Fruit fly (Drosophila melanogaster) whole organism, embryonic: Measurements from ENCODE around the gene GluProRS.

Source experiments
- Abd-B ChIP-seq: fragments of 200-800 bp; sonication (Bioruptor generic); optimal IDR thresholded peaks from 2 replicates; lab custom pipeline; 2018; ENCODE audit warnings: missing biosample characterization, mild to moderate bottlenecking, missing genetic modification characterization, moderate library complexity
- BEAF-32 ChIP-seq: fragments of 200-800 bp; sonication (Bioruptor generic); optimal IDR thresholded peaks from 3 replicates; lab custom pipeline; 2017; ENCODE audit warnings: missing biosample characterization, missing genetic modification characterization, mild to moderate bottlenecking, moderate library complexity, missing genetic modification reagents
- CG10267 ChIP-seq: fragments of 200-800 bp; sonication (Bioruptor generic); optimal IDR thresholded peaks from 2 replicates; lab custom pipeline; 2018; ENCODE audit warnings: missing biosample characterization, mild to moderate bottlenecking, missing genetic modification characterization, moderate library complexity
- CG10431 ChIP-seq: fragments of 200-800 bp; sonication (Bioruptor generic); optimal IDR thresholded peaks from 3 replicates; lab custom pipeline; 2018; ENCODE audit warnings: missing biosample characterization, mild to moderate bottlenecking, missing genetic modification characterization
- CG10979 ChIP-seq: fragments of 200-800 bp; sonication (Bioruptor generic); optimal IDR thresholded peaks from 2 replicates; lab custom pipeline; 2018; ENCODE audit warnings: missing biosample characterization, mild to moderate bottlenecking, missing genetic modification characterization, moderate library complexity
- CG12071 ChIP-seq: fragments of 200-800 bp; sonication (Bioruptor generic); optimal IDR thresholded peaks from 3 replicates; lab custom pipeline; 2018; ENCODE audit warnings: missing biosample characterization, mild to moderate bottlenecking, missing genetic modification characterization
- CG12104 ChIP-seq: fragments of 200-800 bp; sonication (Bioruptor generic); optimal IDR thresholded peaks from 3 replicates; lab custom pipeline; 2016; ENCODE audit warnings: missing biosample characterization, missing genetic modification characterization
- CG12744 ChIP-seq: fragments of 200-800 bp; sonication (Bioruptor generic); optimal IDR thresholded peaks from 2 replicates; lab custom pipeline; 2016; ENCODE audit warnings: missing biosample characterization, missing genetic modification characterization
- CG15011 ChIP-seq: fragments of 200-800 bp; sonication (Bioruptor generic); optimal IDR thresholded peaks from 3 replicates; lab custom pipeline; 2018; ENCODE audit warnings: missing biosample characterization, mild to moderate bottlenecking, missing genetic modification characterization
- CG15696 ChIP-seq: fragments of 200-800 bp; sonication (Bioruptor generic); optimal IDR thresholded peaks from 2 replicates; lab custom pipeline; 2019; ENCODE audit warnings: missing biosample characterization, mild to moderate bottlenecking, missing genetic modification characterization, moderate library complexity
- CG16779 ChIP-seq: fragments of 200-800 bp; sonication (Bioruptor generic); IDR thresholded peaks from 2 replicates; pipeline ENCODE4 v1.3.6; 2022; ENCODE audit warnings: missing biosample characterization, missing genetic modification characterization
- CG16863 ChIP-seq: fragments of 200-800 bp; sonication (Bioruptor generic); optimal IDR thresholded peaks from 3 replicates; lab custom pipeline; 2016; ENCODE audit warnings: missing biosample characterization, missing genetic modification characterization
- CG17328 ChIP-seq: fragments of 200-800 bp; sonication (Bioruptor generic); IDR thresholded peaks from 2 replicates; pipeline ENCODE4 v1.3.6; 2022; ENCODE audit warnings: missing biosample characterization, missing genetic modification characterization
- CG17361 ChIP-seq: fragments of 200-800 bp; sonication (Bioruptor generic); IDR thresholded peaks from 3 replicates; pipeline ENCODE4 v1.3.6; 2022; ENCODE audit warnings: missing biosample characterization, missing genetic modification characterization
- CG18262 ChIP-seq: fragments of 200-800 bp; optimal IDR thresholded peaks from 3 replicates; lab custom pipeline; 2019; ENCODE audit warnings: missing biosample characterization, mild to moderate bottlenecking, missing genetic modification characterization, moderate library complexity
- CG3281 ChIP-seq: fragments of 200-800 bp; sonication (Bioruptor generic); optimal IDR thresholded peaks from 3 replicates; lab custom pipeline; 2017; ENCODE audit warnings: missing biosample characterization, mild to moderate bottlenecking, missing genetic modification characterization
- CG3726 ChIP-seq: fragments of 200-800 bp; sonication (Bioruptor generic); IDR thresholded peaks from 3 replicates; pipeline ENCODE4, ENCODE4 v1.3.6; 2022; ENCODE audit warnings: missing biosample characterization, missing genetic modification characterization
- CG4854 ChIP-seq: fragments of 200-800 bp; sonication (Bioruptor generic); optimal IDR thresholded peaks from 2 replicates; lab custom pipeline; 2016; ENCODE audit warnings: missing biosample characterization, missing genetic modification characterization, inconsistent platforms
- CG7357 ChIP-seq: fragments of 200-800 bp; sonication (Bioruptor generic); IDR thresholded peaks from 3 replicates; pipeline ENCODE4 v1.3.6; 2022; ENCODE audit warnings: missing biosample characterization, missing genetic modification characterization
- CG7987 ChIP-seq: fragments of 200-800 bp; sonication (Bioruptor generic); optimal IDR thresholded peaks from 2 replicates; lab custom pipeline; 2018; ENCODE audit warnings: missing biosample characterization, mild to moderate bottlenecking, missing genetic modification characterization, moderate library complexity
- CG9797 ChIP-seq: fragments of 200-800 bp; sonication (Bioruptor generic); optimal IDR thresholded peaks from 3 replicates; lab custom pipeline; 2018; ENCODE audit warnings: missing biosample characterization, mild to moderate bottlenecking, missing genetic modification characterization
- CG9932 ChIP-seq: fragments of 200-800 bp; sonication (Bioruptor generic); IDR thresholded peaks from 2 replicates; pipeline ENCODE4 v1.3.6; 2022; ENCODE audit warnings: missing biosample characterization, missing genetic modification characterization
- Chrac-16 ChIP-seq: fragments of 200-800 bp; sonication (Bioruptor generic); optimal IDR thresholded peaks from 3 replicates; lab custom pipeline; 2016; ENCODE audit warnings: missing biosample characterization, missing genetic modification characterization
- Doc3 ChIP-seq: fragments of 200-800 bp; sonication (Bioruptor generic); IDR thresholded peaks from 3 replicates; pipeline ENCODE4 v1.3.6; 2022; ENCODE audit warnings: missing biosample characterization, missing genetic modification characterization; ENCODE audit not compliant: partially characterized antibody
- Gsc ChIP-seq: fragments of 200-800 bp; sonication (Bioruptor generic); IDR thresholded peaks from 2 replicates; pipeline ENCODE4 v1.3.6; 2022; ENCODE audit warnings: missing biosample characterization, missing genetic modification characterization
- Hand ChIP-seq: fragments of 200-800 bp; sonication (Bioruptor generic); optimal IDR thresholded peaks from 2 replicates; lab custom pipeline; 2017; ENCODE audit warnings: mild to moderate bottlenecking, missing biosample characterization, missing genetic modification reagents, missing genetic modification characterization
- Hey ChIP-seq: fragments of 200-800 bp; sonication (Bioruptor generic); optimal IDR thresholded peaks from 3 replicates; lab custom pipeline; 2018; ENCODE audit warnings: missing biosample characterization, mild to moderate bottlenecking, missing genetic modification characterization
- Lhr ChIP-seq: fragments of 200-800 bp; sonication (Bioruptor generic); optimal IDR thresholded peaks from 3 replicates; lab custom pipeline; 2017; ENCODE audit warnings: mild to moderate bottlenecking, missing biosample characterization, missing genetic modification reagents, missing genetic modification characterization
- Max ChIP-seq: fragments of 200-800 bp; sonication (Bioruptor generic); optimal IDR thresholded peaks from 2 replicates; lab custom pipeline; 2016; ENCODE audit warnings: missing biosample characterization, mild to moderate bottlenecking, missing genetic modification characterization
- NK7.1 ChIP-seq: fragments of 200-800 bp; sonication (Bioruptor generic); optimal IDR thresholded peaks from 3 replicates; lab custom pipeline; 2016; ENCODE audit warnings: missing biosample characterization, missing genetic modification characterization
- Opbp ChIP-seq: fragments of 200-800 bp; sonication (Bioruptor generic); IDR thresholded peaks from 3 replicates; pipeline ENCODE4 v1.3.6; 2022; ENCODE audit warnings: missing biosample characterization, missing genetic modification characterization; ENCODE audit not compliant: partially characterized antibody
- al ChIP-seq: fragments of 200-800 bp; sonication (Bioruptor generic); IDR thresholded peaks from 2 replicates; pipeline ENCODE4 v1.3.6; 2022; ENCODE audit warnings: missing biosample characterization, missing genetic modification characterization
- ara ChIP-seq: fragments of 200-800 bp; sonication (Bioruptor generic); IDR thresholded peaks from 2 replicates; pipeline ENCODE4 v1.3.6; 2022; ENCODE audit warnings: missing biosample characterization, missing genetic modification characterization
- bcd ChIP-seq: fragments of 200-800 bp; sonication (Bioruptor generic); optimal IDR thresholded peaks from 2 replicates; lab custom pipeline; 2017; ENCODE audit warnings: missing biosample characterization, mild to moderate bottlenecking, missing genetic modification characterization
- bsh ChIP-seq, 2 experiments: fragments of 200-800 bp; sonication (Bioruptor generic); optimal IDR thresholded peaks; 2 replicates each; lab custom pipeline; 2017 to 2018; ENCODE audit warnings: mild to moderate bottlenecking in 2 of 2, missing biosample characterization in 2 of 2, missing genetic modification characterization in 2 of 2, moderate library complexity in 1 of 2
- da ChIP-seq: fragments of 200-800 bp; sonication (Bioruptor generic); optimal IDR thresholded peaks from 2 replicates; lab custom pipeline; 2016; ENCODE audit warnings: missing biosample characterization, missing genetic modification characterization
- disco-r ChIP-seq: fragments of 200-800 bp; sonication (Bioruptor generic); optimal IDR thresholded peaks from 2 replicates; lab custom pipeline; 2016; ENCODE audit warnings: missing biosample characterization, missing genetic modification characterization
- fd96Cb ChIP-seq: fragments of 200-800 bp; sonication (Bioruptor generic); optimal IDR thresholded peaks from 2 replicates; lab custom pipeline; 2018; ENCODE audit warnings: missing biosample characterization, mild to moderate bottlenecking, missing genetic modification characterization, moderate library complexity
- gem ChIP-seq: fragments of 200-800 bp; sonication (Bioruptor generic); optimal IDR thresholded peaks from 2 replicates; lab custom pipeline; 2019; ENCODE audit warnings: missing biosample characterization, mild to moderate bottlenecking, missing genetic modification characterization, moderate library complexity
- ham ChIP-seq: fragments of 200-800 bp; sonication (Bioruptor generic); IDR thresholded peaks from 2 replicates; pipeline ENCODE4 v1.3.6; 2022; ENCODE audit warnings: missing biosample characterization, missing genetic modification characterization
- pho ChIP-seq: fragments of 200-800 bp; sonication (Bioruptor generic); optimal IDR thresholded peaks from 2 replicates; lab custom pipeline; 2016; ENCODE audit warnings: missing biosample characterization, missing genetic modification characterization
- so ChIP-seq: fragments of 200-800 bp; sonication (Bioruptor generic); IDR thresholded peaks from 3 replicates; pipeline ENCODE4 v1.3.6; 2022; ENCODE audit warnings: missing biosample characterization, missing genetic modification characterization
- tna ChIP-seq: fragments of 200-800 bp; sonication (Bioruptor generic); IDR thresholded peaks from 2 replicates; pipeline ENCODE4 v1.3.6; 2022; ENCODE audit warnings: missing biosample characterization, missing genetic modification characterization; ENCODE audit not compliant: partially characterized antibody
- trh ChIP-seq: fragments of 200-800 bp; sonication (Bioruptor generic); optimal IDR thresholded peaks from 2 replicates; lab custom pipeline; 2016; ENCODE audit warnings: missing biosample characterization, missing genetic modification characterization
- vfl ChIP-seq: fragments of 200-800 bp; sonication (Bioruptor generic); optimal IDR thresholded peaks from 2 replicates; lab custom pipeline; 2016; ENCODE audit warnings: missing biosample characterization, missing genetic modification characterization
- vnd ChIP-seq: fragments of 200-800 bp; sonication (Bioruptor generic); IDR thresholded peaks from 3 replicates; pipeline ENCODE4 v1.3.6; 2022; ENCODE audit warnings: missing biosample characterization, missing genetic modification characterization; ENCODE audit not compliant: partially characterized antibody
- z ChIP-seq: fragments of 200-800 bp; sonication (Bioruptor generic); IDR thresholded peaks from 3 replicates; pipeline ENCODE4 v1.3.6; 2022; ENCODE audit warnings: missing biosample characterization, missing genetic modification characterization
- zf30C ChIP-seq: fragments of 200-800 bp; sonication (Bioruptor generic); optimal IDR thresholded peaks from 3 replicates; lab custom pipeline; 2018; ENCODE audit warnings: missing biosample characterization, mild to moderate bottlenecking, missing genetic modification characterization
- zfh2 ChIP-seq: fragments of 200-800 bp; sonication (Bioruptor generic); optimal IDR thresholded peaks from 2 replicates; lab custom pipeline; 2016; ENCODE audit warnings: missing biosample characterization, missing genetic modification characterization

GluProRS gene

dm6 chr3R:23922502-23923350 is 35.5 kb downstream of the GluProRS start, which contains the start of the genes sba and CG31141 (continued):
- TF ChIP-seq NK7.1 (GFP tag; lab: Kevin White, UChicago): no peak
- no peak for TF ChIP-seq CG4854
- peak; percentile 88 for TF ChIP-seq Opbp (GFP tag; lab: Robert Waterston, UW)
- no peak for TF ChIP-seq z (GFP tag; lab: Robert Waterston, UW)
- TF ChIP-seq CG18262 (tag; lab: Kevin White, UChicago): peak; percentile 6
- no peak for TF ChIP-seq CG9932 (GFP tag; lab: Robert Waterston, UW)
- no peak for TF ChIP-seq CG12071
- no peak for TF ChIP-seq CG15011 (GFP tag; lab: Kevin White, UChicago)
- no peak for TF ChIP-seq so (GFP tag; lab: Robert Waterston, UW)
- no peak for TF ChIP-seq CG3281 (GFP tag; lab: Kevin White, UChicago)
- no peak for TF ChIP-seq CG7357 (GFP tag; lab: Robert Waterston, UW)
- TF ChIP-seq zf30C (GFP tag; lab: Kevin White, UChicago): no peak
- TF ChIP-seq pho (GFP tag; lab: Kevin White, UChicago): no peak
- peak; percentile 76 for TF ChIP-seq CG9797 (GFP tag; lab: Kevin White, UChicago)
- TF ChIP-seq CG7987 (GFP tag; lab: Kevin White, UChicago): peak; percentile 19
- TF ChIP-seq CG10431 (GFP tag; lab: Kevin White, UChicago): peak; percentile 3
- TF ChIP-seq CG17361 (GFP tag; lab: Robert Waterston, UW): 0 out of 3 replicates have a peak, but pooled peaks have one; percentile 7
- TF ChIP-seq bsh (GFP tag; optimal IDR thresholded peaks at IDR 0.05; lab: Kevin White, UChicago): peak in 1 of 2 experiments; percentile 3
- TF ChIP-seq bcd: no peak
- TF ChIP-seq fd96Cb (tag; lab: Kevin White, UChicago): no peak
- TF ChIP-seq al (GFP tag; lab: Robert Waterston, UW): no peak
- no peak for TF ChIP-seq disco-r (GFP tag; lab: Kevin White, UChicago)
- no peak for TF ChIP-seq CG17328
- TF ChIP-seq Doc3 (GFP tag; lab: Robert Waterston, UW): peak; percentile 67
- peak; percentile 53 for TF ChIP-seq Lhr (GFP tag; lab: Kevin White, UChicago)
- TF ChIP-seq Chrac-16 (GFP tag; lab: Kevin White, UChicago): no peak
- no peak for TF ChIP-seq CG12744
- TF ChIP-seq CG16779: no peak
- peak; percentile 15 for TF ChIP-seq CG10267 (tag; lab: Kevin White, UChicago)
- no peak for TF ChIP-seq trh (GFP tag; lab: Kevin White, UChicago)
- TF ChIP-seq da: no peak
- TF ChIP-seq vfl (GFP tag; lab: Kevin White, UChicago): no peak
- TF ChIP-seq CG16863: no peak
- TF ChIP-seq CG15696 (tag; lab: Kevin White, UChicago): peak; percentile 2
- TF ChIP-seq Hey (tag; lab: Kevin White, UChicago): no peak
- no peak for TF ChIP-seq gem (tag; lab: Kevin White, UChicago)
- TF ChIP-seq vnd (GFP tag; lab: Robert Waterston, UW): peak; percentile 80
- TF ChIP-seq ham (GFP tag; lab: Robert Waterston, UW): no peak
- no peak for TF ChIP-seq Gsc (GFP tag; lab: Robert Waterston, UW)
- peak; percentile 94 for TF ChIP-seq BEAF-32 (GFP tag; lab: Kevin White, UChicago)
- peak; percentile 6 for TF ChIP-seq Hand (GFP tag; lab: Kevin White, UChicago)
- no peak for TF ChIP-seq CG10979 (tag; lab: Kevin White, UChicago)
- TF ChIP-seq CG12104 (GFP tag; lab: Kevin White, UChicago): no peak
- TF ChIP-seq tna: peak; percentile 78
- no peak for TF ChIP-seq zfh2
- no peak for TF ChIP-seq Max (GFP tag; lab: Kevin White, UChicago)
- no peak for TF ChIP-seq ara (GFP tag; lab: Robert Waterston, UW)
- no peak for TF ChIP-seq CG3726 (GFP tag; lab: Robert Waterston, UW)
- TF ChIP-seq Abd-B (GFP tag; lab: Kevin White, UChicago): peak; percentile 26
